Fruit fly (Drosophila melanogaster): ENCODE data around the gene CG9265.

DNA sequence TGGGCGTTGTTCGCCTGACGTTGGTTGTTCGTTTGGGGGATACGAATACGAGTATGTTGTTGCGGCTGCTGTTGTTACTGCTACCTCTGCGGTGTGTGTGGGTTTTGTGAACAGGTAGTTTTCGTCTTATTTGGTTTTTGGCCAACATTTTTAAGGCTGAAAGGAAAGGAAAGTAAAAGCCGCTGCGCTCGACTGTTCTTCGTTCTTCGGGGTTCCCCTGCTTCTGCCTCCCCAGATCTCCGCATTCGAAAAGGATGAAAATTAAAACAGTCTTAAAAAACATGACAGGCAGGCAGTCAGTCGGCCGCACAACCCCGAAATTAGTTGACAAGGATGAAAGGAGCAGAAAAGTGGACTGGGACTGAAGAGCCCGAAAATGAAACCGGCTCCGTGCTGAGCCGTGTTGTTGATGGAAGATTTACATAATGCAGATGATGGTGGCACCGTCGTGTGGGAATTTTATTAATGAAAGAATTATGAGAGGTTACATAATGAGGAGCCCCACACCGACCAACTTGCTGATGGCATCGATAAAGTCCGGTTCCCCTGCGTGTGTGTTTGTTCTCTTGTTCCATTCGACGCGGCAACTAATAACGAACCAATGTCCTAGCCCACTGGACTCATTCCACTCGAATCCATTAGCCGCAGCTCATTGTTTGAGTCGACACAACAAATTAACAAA is 47.2 kb downstream of the CG9265 start:
- TF ChIP-seq psq (optimal IDR thresholded peaks at IDR 0.05) (no peak), h (optimal IDR thresholded peaks at IDR 0.05) (no peak), ttk (optimal IDR thresholded peaks at IDR 0.05) (no peak), Sin3A (optimal IDR thresholded peaks at IDR 0.05) (no peak), insv (optimal IDR thresholded peaks at IDR 0.05) (no peak)

All from Kc167 (cell line).